Fruit fly (Drosophila melanogaster): ENCODE data around the gene Dh44.

Gene Dh44

DNA sequence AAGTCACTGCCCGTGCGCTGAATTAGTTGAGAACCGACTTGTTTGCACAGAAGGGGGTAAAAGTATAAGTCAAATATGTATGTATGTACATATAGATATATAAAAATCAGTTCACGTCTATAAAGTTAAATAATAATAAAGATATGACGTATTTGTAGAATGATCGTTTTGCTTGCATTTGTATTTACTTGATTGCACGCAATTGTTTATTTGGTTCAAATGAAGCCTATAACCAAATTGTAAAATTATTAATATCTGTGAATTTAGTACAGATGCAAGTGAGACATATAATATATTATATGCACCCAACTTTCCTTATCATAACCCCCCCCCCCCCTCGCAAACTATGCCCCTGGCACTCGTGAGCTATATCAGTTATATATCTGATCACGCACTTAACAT is 37.4 kb upstream of the Dh44 start (continued):
- TF ChIP-seq Hr4 (GFP tag; optimal IDR thresholded peaks at IDR 0.05) (no peak), esn (GFP tag; optimal IDR thresholded peaks at IDR 0.05) (peak; percentile 4), topi (GFP tag; optimal IDR thresholded peaks at IDR 0.05) (peak; percentile 33), Hr38 (GFP tag; optimal IDR thresholded peaks at IDR 0.05) (no peak), CG32006 (GFP tag; optimal IDR thresholded peaks at IDR 0.05) (peak; percentile 17), fd85E (GFP tag; optimal IDR thresholded peaks at IDR 0.05) (no peak), svp (GFP tag) (peak; percentile 72), pdm3 (GFP tag; optimal IDR thresholded peaks at IDR 0.05) (peak; percentile 8), Sox14 (GFP tag; optimal IDR thresholded peaks at IDR 0.05) (no peak), vri (GFP tag; optimal IDR thresholded peaks at IDR 0.05) (peak; percentile 17), ss (GFP tag; optimal IDR thresholded peaks at IDR 0.05) (peak; percentile 36 to 50), CG4318 (GFP tag; optimal IDR thresholded peaks at IDR 0.05) (no peak), CG3919 (GFP tag; optimal IDR thresholded peaks at IDR 0.05) (peak; percentile 45)

DNA sequence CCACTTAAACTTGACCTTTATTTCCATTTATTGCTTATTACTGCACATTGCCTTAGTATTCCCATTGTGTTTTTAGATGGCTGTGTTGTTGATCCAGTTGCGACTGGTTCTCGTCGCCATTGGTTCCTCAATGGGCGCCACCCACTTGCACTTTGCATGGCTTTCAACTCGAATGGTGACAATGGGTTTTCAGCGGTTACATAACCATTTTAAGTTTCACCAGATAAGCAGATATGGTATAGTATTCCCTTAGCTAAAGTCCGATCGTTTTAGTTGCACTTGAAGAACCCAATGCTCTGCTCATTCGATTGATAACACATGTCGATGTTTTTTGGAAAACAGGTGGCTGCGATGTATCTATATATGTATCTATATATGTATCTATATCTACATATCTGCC is 36.0 kb upstream of the Dh44 start:
- TF ChIP-seq ss (GFP tag; optimal IDR thresholded peaks at IDR 0.05) (peak in 1 of 2 experiments; percentile 17), vri (GFP tag; optimal IDR thresholded peaks at IDR 0.05) (peak; percentile 32), CG31627 (GFP tag; optimal IDR thresholded peaks at IDR 0.05) (no peak), Eip78C (GFP tag) (peak; percentile 15), CG8319 (GFP tag; optimal IDR thresholded peaks at IDR 0.05) (no peak), Gug (GFP tag; IDR thresholded peaks at IDR 0.05) (no peak), CG9139 (GFP tag; optimal IDR thresholded peaks at IDR 0.05) (no peak)

DNA sequence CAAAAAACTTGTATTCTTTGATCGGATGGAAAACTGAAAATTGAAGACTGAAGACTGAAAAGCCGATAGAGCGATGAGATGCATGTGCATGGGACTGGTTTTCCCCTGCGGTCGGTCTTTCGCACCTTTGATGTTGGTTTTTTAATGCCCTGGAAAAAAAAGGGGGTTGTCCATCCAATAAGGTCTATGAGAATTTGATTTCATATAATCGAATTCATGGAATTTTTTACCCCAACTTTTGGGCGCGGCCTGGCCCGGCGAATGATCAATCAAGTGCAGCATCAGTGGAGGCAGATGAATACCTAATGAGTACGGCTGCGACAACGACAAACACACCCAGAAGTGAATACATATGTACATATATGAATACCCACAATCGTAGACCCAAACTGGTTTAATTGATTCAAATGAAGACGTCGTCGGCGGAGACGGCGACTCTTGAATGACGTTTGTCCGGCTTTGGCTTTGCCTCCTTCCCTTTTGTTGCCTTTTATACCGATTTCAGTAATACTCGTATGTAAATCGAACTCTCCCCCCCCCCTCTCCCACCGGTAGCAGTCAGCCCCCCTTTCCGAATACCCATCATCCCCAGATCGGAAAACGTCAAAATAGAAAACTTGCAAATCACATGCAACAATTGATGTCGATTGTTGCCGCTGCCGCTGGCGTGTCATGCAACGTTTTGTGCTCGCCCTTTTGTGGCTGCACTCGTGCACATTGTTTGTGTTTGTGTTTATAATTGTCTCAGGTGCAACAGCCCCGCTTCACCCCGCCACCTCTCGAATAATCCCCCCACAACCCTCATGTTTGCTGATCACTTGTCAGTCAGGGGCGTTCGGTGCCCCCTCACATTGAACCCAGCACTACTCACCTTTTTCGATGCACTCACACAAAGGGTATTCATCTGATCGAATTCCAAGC is 34.7 kb upstream of the Dh44 start:
- no peak for TF ChIP-seq CG1621 (tag; optimal IDR thresholded peaks at IDR 0.05)
- no peak for TF ChIP-seq cyc (GFP tag; optimal IDR thresholded peaks at IDR 0.05)
- TF ChIP-seq ss (GFP tag; optimal IDR thresholded peaks at IDR 0.05), result peak in 1 of 2 experiments; percentile 63
- TF ChIP-seq esn (GFP tag; optimal IDR thresholded peaks at IDR 0.05), result no peak
- no peak for TF ChIP-seq Smox (GFP tag; optimal IDR thresholded peaks at IDR 0.05)
- no peak for TF ChIP-seq CG3919 (GFP tag; optimal IDR thresholded peaks at IDR 0.05)
- TF ChIP-seq fkh (GFP tag; optimal IDR thresholded peaks at IDR 0.05), result peak; percentile 67
- no peak for TF ChIP-seq Hr39 (GFP tag; optimal IDR thresholded peaks at IDR 0.05)
- TF ChIP-seq CG6276 (GFP tag; optimal IDR thresholded peaks at IDR 0.05), result no peak
- TF ChIP-seq CG11762 (GFP tag; optimal IDR thresholded peaks at IDR 0.05; ENCODE audit: insufficient read depth), result no peak
- TF ChIP-seq CG8319 (GFP tag; optimal IDR thresholded peaks at IDR 0.05), result no peak
- TF ChIP-seq Ets21C (GFP tag; optimal IDR thresholded peaks at IDR 0.05), result no peak
- no peak for TF ChIP-seq CG6163 (GFP tag; IDR thresholded peaks at IDR 0.05)
- no peak for TF ChIP-seq fd59A (GFP tag; optimal IDR thresholded peaks at IDR 0.05)
- no peak for TF ChIP-seq eg (GFP tag; IDR thresholded peaks at IDR 0.05)
- TF ChIP-seq CG11294 (GFP tag; IDR thresholded peaks at IDR 0.05), result no peak

DNA sequence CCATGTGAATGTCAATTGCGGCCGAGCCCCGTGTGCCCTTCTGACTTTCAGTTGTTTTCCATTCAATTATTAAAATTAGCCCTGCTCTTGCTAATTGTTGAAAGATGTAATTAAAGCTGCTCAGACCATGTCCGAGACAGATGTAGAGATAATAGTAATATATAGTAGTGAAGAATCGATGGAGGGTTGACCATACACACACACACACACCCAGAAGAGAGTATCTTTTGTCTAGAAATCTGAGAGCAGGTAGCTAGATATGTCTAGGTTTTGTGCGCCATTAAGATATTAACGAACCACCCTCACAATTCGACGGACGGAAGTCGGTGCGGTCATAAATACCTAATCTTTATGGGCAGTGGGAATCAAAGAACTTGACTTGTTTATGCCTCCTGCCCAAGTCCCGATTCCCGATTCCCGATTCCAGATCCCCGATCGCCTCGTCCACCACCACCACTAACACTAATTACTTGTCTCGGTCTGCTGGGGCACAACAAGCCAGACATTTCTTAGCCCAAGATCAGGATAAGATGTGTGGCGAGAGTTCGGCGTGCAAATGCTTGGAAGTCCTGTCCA is 33.4 kb upstream of the Dh44 start:
- TF ChIP-seq topi (GFP tag; optimal IDR thresholded peaks at IDR 0.05), result no peak
- no peak for TF ChIP-seq CG11294 (GFP tag; IDR thresholded peaks at IDR 0.05)
- TF ChIP-seq vri (GFP tag; optimal IDR thresholded peaks at IDR 0.05), result no peak
- TF ChIP-seq fkh (GFP tag; optimal IDR thresholded peaks at IDR 0.05), result no peak
- no peak for TF ChIP-seq acj6 (GFP tag; optimal IDR thresholded peaks at IDR 0.05)
- TF ChIP-seq CG11762 (GFP tag; optimal IDR thresholded peaks at IDR 0.05; ENCODE audit: insufficient read depth), result no peak
- TF ChIP-seq Sox102F (GFP tag; optimal IDR thresholded peaks at IDR 0.05), result no peak
- no peak for TF ChIP-seq CG16779 (tag; optimal IDR thresholded peaks at IDR 0.05)
- TF ChIP-seq Sox15 (GFP tag; optimal IDR thresholded peaks at IDR 0.05), result no peak
- no peak for TF ChIP-seq Hr38 (GFP tag; optimal IDR thresholded peaks at IDR 0.05)
- no peak for TF ChIP-seq Sox14 (GFP tag; optimal IDR thresholded peaks at IDR 0.05)
- no peak for TF ChIP-seq Hr39 (GFP tag; optimal IDR thresholded peaks at IDR 0.05)
